Fruit fly (Drosophila melanogaster): ENCODE data around the gene CG12253.

The CG12253 gene

DNA sequence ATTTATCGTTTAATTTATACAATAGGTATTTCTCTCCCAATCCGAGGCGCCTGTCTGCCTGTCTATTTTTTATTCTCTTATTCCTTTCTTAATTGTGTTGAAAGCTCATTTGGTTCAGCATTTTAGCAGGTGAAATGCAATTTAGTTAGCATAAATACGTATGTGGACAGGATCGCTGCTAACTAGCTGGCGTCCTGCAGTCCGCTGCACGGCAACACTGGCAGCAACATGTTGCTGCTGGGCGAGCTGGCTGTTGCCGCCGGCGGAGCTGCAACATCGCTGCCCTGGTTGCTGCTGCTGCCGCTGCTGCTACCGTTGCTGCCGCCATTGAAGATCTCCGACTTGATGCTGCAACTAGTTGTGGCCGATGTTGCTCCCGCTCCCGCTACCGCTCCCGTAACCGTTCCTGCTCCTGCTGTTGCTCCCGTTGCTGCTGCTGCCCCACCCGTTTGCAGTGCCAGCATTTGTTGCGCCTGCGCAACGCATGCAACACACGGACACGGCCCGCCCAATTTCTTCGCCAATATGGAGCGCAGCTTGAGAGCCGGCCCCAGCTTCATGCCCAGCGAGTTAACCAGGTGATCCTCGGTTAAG is 26.5 kb downstream of the CG12253 start:
- TF ChIP-seq lola (GFP tag; optimal IDR thresholded peaks at IDR 0.05) (no peak), brk (GFP tag; optimal IDR thresholded peaks at IDR 0.05) (no peak), HLH106 (tag; optimal IDR thresholded peaks at IDR 0.05) (no peak)

DNA sequence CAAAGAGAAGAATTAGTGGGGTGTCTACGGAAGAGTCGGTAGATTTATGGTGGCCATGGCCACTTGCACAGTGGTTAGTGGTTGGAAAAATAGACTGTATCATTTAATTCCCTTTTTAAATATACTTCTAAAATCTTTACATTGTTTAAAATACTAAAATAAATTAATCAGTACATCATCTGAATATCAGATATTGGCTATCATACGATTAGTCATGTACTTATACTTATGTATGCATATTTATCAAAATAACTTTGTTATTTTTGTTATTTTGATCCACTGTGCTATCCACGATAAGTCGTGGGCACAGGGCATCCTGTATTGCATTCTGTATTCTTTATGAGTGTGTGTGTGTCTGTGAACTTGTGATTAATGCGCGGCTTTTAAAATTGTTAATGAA is 27.1 kb downstream of the CG12253 start:
- peak; percentile 23 for TF ChIP-seq fru (GFP tag; optimal IDR thresholded peaks at IDR 0.05)
- peak in 1 of 2 experiments; percentile 14 for TF ChIP-seq foxo (GFP tag; optimal IDR thresholded peaks at IDR 0.05)
- peak; percentile 49 for TF ChIP-seq OdsH (GFP tag; optimal IDR thresholded peaks at IDR 0.05)
- TF ChIP-seq pan (optimal IDR thresholded peaks at IDR 0.05) = no peak
- TF ChIP-seq rgr (GFP tag; optimal IDR thresholded peaks at IDR 0.05) = peak; percentile 1
- no peak for TF ChIP-seq CG9705 (GFP tag; optimal IDR thresholded peaks at IDR 0.05)
- TF ChIP-seq dmrt93B (GFP tag; optimal IDR thresholded peaks at IDR 0.05) = no peak
- TF ChIP-seq h (GFP tag; optimal IDR thresholded peaks at IDR 0.05) = peak; percentile 1
- peak; percentile 7 for TF ChIP-seq ey (GFP tag; optimal IDR thresholded peaks at IDR 0.05)
- peak; percentile 39 for TF ChIP-seq HLH106 (tag; optimal IDR thresholded peaks at IDR 0.05)
- TF ChIP-seq Sp1 (GFP tag; optimal IDR thresholded peaks at IDR 0.05) = peak; percentile 16

DNA sequence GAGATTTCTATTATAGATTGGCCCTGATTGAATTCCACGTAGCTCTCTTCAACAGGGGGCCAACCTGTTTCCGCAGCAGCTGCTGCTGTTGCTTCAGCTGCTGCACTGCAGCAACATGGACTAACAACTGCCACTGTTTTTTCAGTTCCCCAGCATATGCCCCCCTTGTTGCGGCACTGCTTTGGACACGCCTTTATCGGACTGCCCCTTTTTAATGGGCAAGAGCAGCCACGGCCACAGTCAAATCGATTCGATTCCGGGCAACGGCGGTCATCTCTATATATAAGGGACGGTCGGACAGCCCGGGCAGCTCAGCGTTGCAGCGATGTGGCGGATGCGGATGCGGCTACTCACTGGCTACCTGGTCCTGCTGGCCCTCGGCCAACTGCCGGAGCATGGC is 27.7 kb downstream of the CG12253 start, which contains the start of gene Acp32CD:
Gene Acp32CD, plus strand, starts transcription at position 301 of the 400 bp plus-strand sequence.
- TF ChIP-seq CrebA (GFP tag; optimal IDR thresholded peaks at IDR 0.05; ENCODE audit: borderline replicate concordance) (no peak), HLH106 (tag; optimal IDR thresholded peaks at IDR 0.05) (no peak), psq (GFP tag; optimal IDR thresholded peaks at IDR 0.05) (no peak), GATAd (GFP tag; optimal IDR thresholded peaks at IDR 0.05) (no peak), Hnf4 (GFP tag; optimal IDR thresholded peaks at IDR 0.05) (no peak), OdsH (GFP tag; optimal IDR thresholded peaks at IDR 0.05) (no peak), dl (GFP tag; optimal IDR thresholded peaks at IDR 0.05; ENCODE audit: insufficient read depth in 1 of 2, partially characterized antibody in 2 of 2) (no peak), Dfd (GFP tag; optimal IDR thresholded peaks at IDR 0.05) (no peak), Myc (optimal IDR thresholded peaks at IDR 0.05) (no peak), Dif (GFP tag; optimal IDR thresholded peaks at IDR 0.05; ENCODE audit: partially characterized antibody) (no peak), jim (GFP tag; optimal IDR thresholded peaks at IDR 0.05) (no peak), Hr78 (GFP tag; optimal IDR thresholded peaks at IDR 0.05) (no peak), Hr83 (GFP tag; optimal IDR thresholded peaks at IDR 0.05; ENCODE audit: poor library complexity, severe bottlenecking) (no peak), CG9705 (GFP tag; optimal IDR thresholded peaks at IDR 0.05) (no peak)

DNA sequence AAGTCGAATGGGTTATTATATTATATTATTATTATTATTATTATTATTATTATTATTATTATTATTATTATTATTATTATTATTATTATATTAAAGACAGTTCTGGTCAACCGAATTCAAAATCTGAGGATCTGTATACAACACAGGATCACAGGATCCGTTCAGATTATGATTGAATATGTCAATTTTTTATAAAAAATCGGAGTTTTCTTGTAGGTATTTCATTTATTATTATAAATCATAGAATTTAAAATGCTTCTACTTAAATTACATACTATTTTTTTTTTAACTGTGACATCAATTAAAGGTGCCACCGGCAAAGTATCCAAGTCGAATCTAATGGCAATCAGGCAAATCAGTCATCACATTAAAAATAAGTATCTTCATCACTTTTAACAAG is 29.1 kb downstream of the CG12253 start, which contains the start of gene CG14913:
Gene CG14913, plus strand, starts transcription at position 301 of the 400 bp plus-strand sequence.
- no peak for TF ChIP-seq woc (GFP tag; optimal IDR thresholded peaks at IDR 0.05)
- no peak for TF ChIP-seq Hnf4 (GFP tag; optimal IDR thresholded peaks at IDR 0.05)
- no peak for TF ChIP-seq CG9705 (GFP tag; optimal IDR thresholded peaks at IDR 0.05)
- no peak for TF ChIP-seq tai (GFP tag; optimal IDR thresholded peaks at IDR 0.05)
- no peak for TF ChIP-seq Abd-B (GFP tag; optimal IDR thresholded peaks at IDR 0.05)
- no peak for TF ChIP-seq jim (GFP tag; optimal IDR thresholded peaks at IDR 0.05)
- no peak for TF ChIP-seq sage (GFP tag; optimal IDR thresholded peaks at IDR 0.05)
- TF ChIP-seq Rel (GFP tag; optimal IDR thresholded peaks at IDR 0.05) = no peak
- no peak for TF ChIP-seq Rel (tag; optimal IDR thresholded peaks at IDR 0.05)
- TF ChIP-seq lola (GFP tag; optimal IDR thresholded peaks at IDR 0.05) = no peak
- no peak for TF ChIP-seq dsf (GFP tag; optimal IDR thresholded peaks at IDR 0.05; ENCODE audit: borderline replicate concordance)
- no peak for TF ChIP-seq dl (GFP tag; optimal IDR thresholded peaks at IDR 0.05; ENCODE audit: insufficient read depth in 1 of 2, partially characterized antibody in 2 of 2)
- no peak for TF ChIP-seq CrebA (GFP tag; optimal IDR thresholded peaks at IDR 0.05; ENCODE audit: borderline replicate concordance)
- no peak for TF ChIP-seq fru (GFP tag; optimal IDR thresholded peaks at IDR 0.05)
- TF ChIP-seq pan (optimal IDR thresholded peaks at IDR 0.05) = no peak
- no peak for TF ChIP-seq HLH106 (tag; optimal IDR thresholded peaks at IDR 0.05)
- TF ChIP-seq brk (GFP tag; optimal IDR thresholded peaks at IDR 0.05) = no peak
- TF ChIP-seq OdsH (GFP tag; optimal IDR thresholded peaks at IDR 0.05) = no peak

DNA sequence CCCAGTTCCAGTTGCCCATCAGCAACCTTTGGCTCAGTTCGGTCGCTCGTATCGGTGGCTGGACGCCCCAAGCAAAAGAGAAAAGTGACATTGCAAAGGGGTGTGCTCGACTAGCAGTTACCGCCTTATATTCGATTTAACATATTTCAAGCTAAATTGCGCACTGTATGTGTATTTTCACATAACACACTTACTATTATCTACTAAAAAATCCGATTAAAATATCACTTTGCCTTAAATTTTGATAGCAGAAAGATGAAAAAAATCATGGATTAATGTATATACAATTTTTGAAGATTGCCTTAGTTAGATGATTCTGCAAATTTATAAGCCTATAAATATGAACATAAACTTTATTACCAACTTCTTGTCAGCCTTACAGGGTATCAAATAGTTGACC is 34.0 kb downstream of the CG12253 start:
- TF ChIP-seq br (GFP tag; optimal IDR thresholded peaks at IDR 0.05) (no peak), Vsx2 (GFP tag; optimal IDR thresholded peaks at IDR 0.05; ENCODE audit: partially characterized antibody) (no peak), Sp1 (GFP tag; optimal IDR thresholded peaks at IDR 0.05) (no peak), h (GFP tag; optimal IDR thresholded peaks at IDR 0.05) (peak; percentile 24), dsf (GFP tag; optimal IDR thresholded peaks at IDR 0.05; ENCODE audit: borderline replicate concordance) (no peak), jim (GFP tag; optimal IDR thresholded peaks at IDR 0.05) (no peak), CG32264 (GFP tag; optimal IDR thresholded peaks at IDR 0.05) (no peak), Hnf4 (GFP tag; optimal IDR thresholded peaks at IDR 0.05) (no peak), sage (GFP tag; optimal IDR thresholded peaks at IDR 0.05) (no peak), Dif (GFP tag; optimal IDR thresholded peaks at IDR 0.05; ENCODE audit: partially characterized antibody) (no peak), Rel (GFP tag; optimal IDR thresholded peaks at IDR 0.05) (no peak), Rel (tag; optimal IDR thresholded peaks at IDR 0.05) (no peak), HLH106 (tag; optimal IDR thresholded peaks at IDR 0.05) (no peak), rgr (GFP tag; optimal IDR thresholded peaks at IDR 0.05) (no peak), brk (GFP tag; optimal IDR thresholded peaks at IDR 0.05) (no peak), usp (GFP tag; optimal IDR thresholded peaks at IDR 0.05) (no peak), OdsH (GFP tag; optimal IDR thresholded peaks at IDR 0.05) (peak; percentile 41), Hr78 (GFP tag; optimal IDR thresholded peaks at IDR 0.05) (no peak), Abd-B (GFP tag; optimal IDR thresholded peaks at IDR 0.05) (no peak), CrebA (GFP tag; optimal IDR thresholded peaks at IDR 0.05; ENCODE audit: borderline replicate concordance) (no peak), woc (GFP tag; optimal IDR thresholded peaks at IDR 0.05) (peak; percentile 66), fru (GFP tag; optimal IDR thresholded peaks at IDR 0.05) (peak; percentile 25), dl (GFP tag; optimal IDR thresholded peaks at IDR 0.05; ENCODE audit: insufficient read depth in 1 of 2, partially characterized antibody in 2 of 2) (no peak), ey (GFP tag; optimal IDR thresholded peaks at IDR 0.05) (peak; percentile 1), pan (optimal IDR thresholded peaks at IDR 0.05) (no peak), Dfd (GFP tag; optimal IDR thresholded peaks at IDR 0.05) (no peak), psq (GFP tag; optimal IDR thresholded peaks at IDR 0.05) (peak; percentile 29), N (GFP tag; optimal IDR thresholded peaks at IDR 0.05) (no peak), tai (GFP tag; optimal IDR thresholded peaks at IDR 0.05) (no peak)
